Worm (Caenorhabditis elegans) whole organism, young adult: Measurements from ENCODE around the gene B0336.7.

ENCODE experiments used
- B0035.1 ChIP-seq: sonication (generic microtip); optimal IDR thresholded peaks from 2 replicates; lab custom pipeline; 2016; ENCODE audit warnings: missing genetic modification characterization, mild to moderate bottlenecking, missing compliant biosample characterization, missing genotype, missing genetic modification reagents
- B0336.3 ChIP-seq: fragments of 200-800 bp; sonication (Bioruptor generic); IDR thresholded peaks from 2 replicates; pipeline ENCODE4 v1.3.6; 2022; ENCODE audit warnings: missing genetic modification characterization, missing compliant biosample characterization
- D2030.7 ChIP-seq: fragments of 200-800 bp; sonication (Bioruptor generic); IDR thresholded peaks from 2 replicates; pipeline ENCODE4 v1.3.6; 2022; ENCODE audit warnings: missing genetic modification reagents, missing genetic modification characterization, missing compliant biosample characterization
- F10E7.11 ChIP-seq: sonication (generic microtip); optimal IDR thresholded peaks from 2 replicates; lab custom pipeline; 2017; ENCODE audit warnings: mild to moderate bottlenecking, missing genetic modification characterization, moderate library complexity, missing compliant biosample characterization
- F23B12.7 ChIP-seq: sonication (generic microtip); optimal IDR thresholded peaks from 2 replicates; lab custom pipeline; 2017; ENCODE audit warnings: missing genetic modification characterization, mild to moderate bottlenecking, missing compliant biosample characterization, antibody characterized with exemption, moderate library complexity; ENCODE audit not compliant: insufficient read depth
- F37B4.10 ChIP-seq: fragments of 200-800 bp; sonication (Bioruptor generic); IDR thresholded peaks from 2 replicates; pipeline ENCODE4 v1.3.6; 2022; ENCODE audit warnings: missing genetic modification characterization, missing compliant biosample characterization
- F52B5.7 ChIP-seq: sonication (generic microtip); optimal IDR thresholded peaks from 2 replicates; lab custom pipeline; 2016; ENCODE audit warnings: mild to moderate bottlenecking, missing genetic modification characterization, missing compliant biosample characterization
- F57A8.1 ChIP-seq: fragments of 200-800 bp; sonication (Bioruptor generic); optimal IDR thresholded peaks from 2 replicates; lab custom pipeline; 2018; ENCODE audit warnings: mild to moderate bottlenecking, missing genetic modification characterization, moderate library complexity, missing compliant biosample characterization
- K12H6.12 ChIP-seq: fragments of 200-800 bp; sonication (Bioruptor generic); optimal IDR thresholded peaks from 2 replicates; lab custom pipeline; 2018; ENCODE audit warnings: mild to moderate bottlenecking, missing genetic modification characterization, missing compliant biosample characterization
- akir-1 ChIP-seq: fragments of 200-800 bp; sonication (Bioruptor generic); optimal IDR thresholded peaks from 2 replicates; lab custom pipeline; 2018; ENCODE audit warnings: mild to moderate bottlenecking, missing genetic modification characterization, moderate library complexity, missing compliant biosample characterization
- attf-3 ChIP-seq: fragments of 200-800 bp; sonication (Bioruptor generic); conservative IDR thresholded peaks from 2 replicates; pipeline ENCODE4 v1.3.6; 2022; ENCODE audit warnings: missing genetic modification reagents, missing genetic modification characterization, missing compliant biosample characterization
- attf-5 ChIP-seq: fragments of 200-800 bp; sonication (Bioruptor generic); optimal IDR thresholded peaks from 2 replicates; lab custom pipeline; 2018; ENCODE audit warnings: mild to moderate bottlenecking, missing genetic modification characterization, missing compliant biosample characterization
- bed-1 ChIP-seq: fragments of 200-800 bp; sonication (Bioruptor generic); IDR thresholded peaks from 2 replicates; pipeline ENCODE4 v1.3.6; 2022; ENCODE audit warnings: missing genetic modification reagents, missing genetic modification characterization, missing compliant biosample characterization
- bed-2 ChIP-seq: fragments of 200-800 bp; sonication (Bioruptor generic); IDR thresholded peaks from 2 replicates; pipeline ENCODE4 v1.3.6; 2022; ENCODE audit warnings: missing genetic modification reagents, missing genetic modification characterization, missing compliant biosample characterization
- ccch-3 ChIP-seq: fragments of 200-800 bp; sonication (Bioruptor generic); optimal IDR thresholded peaks from 2 replicates; lab custom pipeline; 2018; ENCODE audit warnings: mild to moderate bottlenecking, missing genetic modification characterization, missing compliant biosample characterization
- ceh-58 ChIP-seq: fragments of 200-800 bp; sonication (Bioruptor generic); IDR thresholded peaks from 2 replicates; pipeline ENCODE4 v1.3.6; 2022; ENCODE audit warnings: missing genetic modification characterization, missing compliant biosample characterization
- ceh-79 ChIP-seq: sonication (generic microtip); optimal IDR thresholded peaks from 2 replicates; lab custom pipeline; 2017; ENCODE audit warnings: mild to moderate bottlenecking, missing genetic modification characterization, missing compliant biosample characterization
- chd-7 ChIP-seq: sonication (generic microtip); optimal IDR thresholded peaks from 2 replicates; lab custom pipeline; 2016; ENCODE audit warnings: mild to moderate bottlenecking, missing genetic modification characterization, moderate library complexity, missing compliant biosample characterization
- dpff-1 ChIP-seq: sonication (generic microtip); optimal IDR thresholded peaks from 2 replicates; lab custom pipeline; 2017; ENCODE audit warnings: mild to moderate bottlenecking, missing genetic modification characterization, missing compliant biosample characterization
- efl-1 ChIP-seq: fragments of 150-350 bp; optimal IDR thresholded peaks from 2 replicates; lab custom pipeline; 2014; ENCODE audit warnings: missing biosample characterization, missing genetic modification reagents, missing genetic modification characterization
- fkh-3 ChIP-seq: sonication (generic microtip); optimal IDR thresholded peaks from 2 replicates; lab custom pipeline; 2016; ENCODE audit warnings: mild to moderate bottlenecking, missing genetic modification characterization, missing compliant biosample characterization
- hlh-12 ChIP-seq: sonication (generic microtip); optimal IDR thresholded peaks from 2 replicates; lab custom pipeline; 2016; ENCODE audit warnings: missing genetic modification characterization, missing compliant biosample characterization
- let-607 ChIP-seq, 2 experiments: fragments of 200-800 bp in 1 of 2; sonication (Bioruptor generic) in 1 of 2; sonication (generic microtip) in 1 of 2; optimal IDR thresholded peaks; 2 replicates each; lab custom pipeline; 2016 to 2018; ENCODE audit warnings: mild to moderate bottlenecking in 2 of 2, missing compliant biosample characterization in 2 of 2, missing genetic modification characterization in 2 of 2, moderate library complexity in 2 of 2, missing genotype in 1 of 2
- lin-26 ChIP-seq: fragments of 200-800 bp; sonication (Bioruptor generic); IDR thresholded peaks from 2 replicates; pipeline ENCODE4 v1.3.6; 2022; ENCODE audit warnings: missing genetic modification reagents, missing genetic modification characterization, missing compliant biosample characterization
- lin-35 ChIP-seq, 3 experiments: fragments of 150-350 bp in 2 of 3; sonication (generic microtip) in 1 of 3; optimal IDR thresholded peaks; 2 replicates each; lab custom pipeline; 2014 to 2018; ENCODE audit warnings: missing biosample characterization in 3 of 3, missing genetic modification characterization in 3 of 3, missing genetic modification reagents in 3 of 3
- lir-1 ChIP-seq: fragments of 200-800 bp; sonication (Bioruptor generic); conservative IDR thresholded peaks from 2 replicates; pipeline ENCODE4 v1.3.6; 2022; ENCODE audit warnings: missing genetic modification reagents, missing genetic modification characterization, missing compliant biosample characterization
- lsl-1 ChIP-seq: fragments of 200-800 bp; sonication (Bioruptor generic); optimal IDR thresholded peaks from 2 replicates; lab custom pipeline; 2018; ENCODE audit warnings: mild to moderate bottlenecking, missing genetic modification characterization, moderate library complexity, missing compliant biosample characterization
- madf-10 ChIP-seq: sonication (generic microtip); optimal IDR thresholded peaks from 2 replicates; lab custom pipeline; 2016; ENCODE audit warnings: mild to moderate bottlenecking, missing genetic modification characterization, missing compliant biosample characterization
- mcd-1 ChIP-seq: fragments of 200-800 bp; sonication (Bioruptor generic); IDR thresholded peaks from 2 replicates; pipeline ENCODE4 v1.3.6; 2022; ENCODE audit warnings: missing genetic modification reagents, missing genetic modification characterization, missing compliant biosample characterization
- mxl-1 ChIP-seq: sonication (generic microtip); optimal IDR thresholded peaks from 2 replicates; lab custom pipeline; 2016; ENCODE audit warnings: missing genetic modification characterization, missing compliant biosample characterization
- nhr-120 ChIP-seq: fragments of 200-800 bp; sonication (Bioruptor generic); IDR thresholded peaks from 2 replicates; pipeline ENCODE4 v1.3.6; 2022; ENCODE audit warnings: missing genetic modification characterization, missing compliant biosample characterization
- nhr-80 ChIP-seq: sonication (generic microtip); optimal IDR thresholded peaks from 2 replicates; lab custom pipeline; 2016; ENCODE audit warnings: missing genetic modification characterization, missing compliant biosample characterization
- nhr-90 ChIP-seq: sonication (generic microtip); optimal IDR thresholded peaks from 2 replicates; lab custom pipeline; 2016; ENCODE audit warnings: missing genotype, mild to moderate bottlenecking, missing genetic modification characterization, missing compliant biosample characterization
- pbrm-1 ChIP-seq: fragments of 200-800 bp; sonication (Bioruptor generic); IDR thresholded peaks from 2 replicates; pipeline ENCODE4 v1.3.6; 2022; ENCODE audit warnings: missing genetic modification reagents, missing genetic modification characterization, missing compliant biosample characterization
- rcor-1 ChIP-seq: fragments of 200-800 bp; sonication (Bioruptor generic); IDR thresholded peaks from 2 replicates; pipeline ENCODE4 v1.3.6; 2022; ENCODE audit warnings: missing genetic modification reagents, missing genetic modification characterization, missing compliant biosample characterization
- repo-1 ChIP-seq: sonication (generic microtip); optimal IDR thresholded peaks from 2 replicates; lab custom pipeline; 2017; ENCODE audit warnings: mild to moderate bottlenecking, missing genetic modification characterization, missing compliant biosample characterization
- rpc-1 ChIP-seq, 2 experiments: fragments of 150-350 bp in 1 of 2; sonication (generic microtip) in 1 of 2; optimal IDR thresholded peaks; 2 replicates each; lab custom pipeline; 2014 to 2018; ENCODE audit warnings: missing biosample characterization in 1 of 2, missing genetic modification characterization in 1 of 2, missing genetic modification reagents in 1 of 2, missing genotype in 1 of 2
- snpc-4 ChIP-seq, 5 experiments: fragments of 150-350 bp in 1 of 5; sonication (generic microtip) in 4 of 5; optimal IDR thresholded peaks; 2 replicates each; lab custom pipeline; 2014 to 2018; ENCODE audit warnings: missing genetic modification characterization in 5 of 5, missing biosample characterization in 3 of 5, antibody characterized with exemption in 2 of 5, mild to moderate bottlenecking in 2 of 5, missing compliant biosample characterization in 2 of 5, missing genotype in 2 of 5, moderate library complexity in 2 of 5, missing genetic modification reagents in 1 of 5
- somi-1 ChIP-seq: fragments of 200-800 bp; sonication (Bioruptor generic); optimal IDR thresholded peaks from 2 replicates; lab custom pipeline; 2018; ENCODE audit warnings: mild to moderate bottlenecking, missing genetic modification characterization, missing compliant biosample characterization
- tlf-1 ChIP-seq: fragments of 200-800 bp; sonication (Bioruptor generic); optimal IDR thresholded peaks from 2 replicates; lab custom pipeline; 2018; ENCODE audit warnings: mild to moderate bottlenecking, missing genetic modification characterization, missing compliant biosample characterization
- zfh-2 ChIP-seq: fragments of 200-800 bp; sonication (Bioruptor generic); conservative IDR thresholded peaks from 2 replicates; pipeline ENCODE4 v1.3.6; 2022; ENCODE audit warnings: missing genetic modification reagents, missing genetic modification characterization, missing compliant biosample characterization
- ztf-25 ChIP-seq: fragments of 200-800 bp; sonication (Bioruptor generic); IDR thresholded peaks from 2 replicates; pipeline ENCODE4 v1.3.6; 2022; ENCODE audit warnings: missing genetic modification reagents, missing genetic modification characterization, missing compliant biosample characterization
- ztf-6 ChIP-seq: fragments of 200-800 bp; sonication (Bioruptor generic); IDR thresholded peaks from 2 replicates; pipeline ENCODE4 v1.3.6; 2022; ENCODE audit warnings: missing genetic modification reagents, missing genetic modification characterization, missing compliant biosample characterization

The B0336.7 gene

DNA sequence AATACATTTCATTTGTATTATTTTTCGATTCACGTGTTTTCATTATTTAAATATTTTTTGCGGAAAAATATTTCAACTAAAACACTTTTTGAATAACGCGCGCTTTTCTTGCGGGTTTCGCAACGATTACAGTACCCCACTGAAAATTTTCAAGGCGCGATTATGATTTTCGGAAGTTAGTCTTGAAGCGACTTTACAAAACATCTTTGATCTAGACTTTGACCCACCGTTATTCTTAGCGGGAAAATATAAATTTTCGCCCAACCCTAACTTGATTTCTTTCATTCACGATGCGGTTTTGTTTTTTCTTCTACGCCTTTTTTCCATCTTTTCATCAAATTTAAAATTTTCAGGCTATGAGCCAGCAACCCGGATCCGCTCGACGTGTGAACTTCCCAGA lies 30.7 kb upstream of the B0336.7 start, which contains the start of gene egg-1 (continued):
- TF ChIP-seq attf-3 (GFP tag; lab: Robert Waterston, UW) (peak; percentile 17; the same call in 1 of the 2 replicates), akir-1 (GFP tag; lab: Kevin White, UChicago) (no peak), bed-2 (no peak), B0336.3 (GFP tag; lab: Robert Waterston, UW) (peak; percentile 78), F37B4.10 (GFP tag; lab: Robert Waterston, UW) (no peak), F57A8.1 (no peak), lin-35 (GFP tag; optimal IDR thresholded peaks at IDR 0.05; lab: Kevin White, UChicago) (peak in 2 of 3 experiments; percentile 51 to 62), mxl-1 (tag; lab: Kevin White, UChicago) (no peak), snpc-4 (GFP tag; optimal IDR thresholded peaks at IDR 0.05; lab: Kevin White, UChicago) (peak; percentile 40), snpc-4 (tag; optimal IDR thresholded peaks at IDR 0.05; lab: Kevin White, UChicago) (peak in 3 of 4 experiments; percentile 8 to 60 (median 59)), somi-1 (GFP tag; lab: Kevin White, UChicago) (no peak), ceh-58 (GFP tag; lab: Robert Waterston, UW) (no peak), rcor-1 (GFP tag; lab: Robert Waterston, UW) (peak; percentile 83), ztf-25 (GFP tag; lab: Robert Waterston, UW) (no peak), rpc-1 (optimal IDR thresholded peaks at IDR 0.05; lab: Kevin White, UChicago) (no peak), rpc-1 (tag; optimal IDR thresholded peaks at IDR 0.05; lab: Kevin White, UChicago) (no peak), bed-1 (GFP tag; lab: Robert Waterston, UW) (no peak), lin-26 (GFP tag; lab: Robert Waterston, UW) (no peak), zfh-2 (GFP tag; lab: Robert Waterston, UW) (no peak), madf-10 (tag; lab: Kevin White, UChicago) (no peak), nhr-90 (tag; lab: Kevin White, UChicago) (no peak), F10E7.11 (tag; lab: Kevin White, UChicago) (no peak), pbrm-1 (peak; percentile 67), tlf-1 (GFP tag; lab: Kevin White, UChicago) (peak; percentile 90), attf-5 (GFP tag; lab: Kevin White, UChicago) (no peak), ceh-79 (no peak), K12H6.12 (tag; lab: Kevin White, UChicago) (no peak), ztf-6 (GFP tag; lab: Robert Waterston, UW) (no peak), mcd-1 (peak; percentile 72), let-607 (tag; optimal IDR thresholded peaks at IDR 0.05; lab: Kevin White, UChicago) (no peak), fkh-3 (tag; lab: Kevin White, UChicago) (no peak), B0035.1 (no peak), D2030.7 (peak; percentile 93), efl-1 (GFP tag; lab: Kevin White, UChicago) (peak; percentile 98), nhr-80 (tag; lab: Kevin White, UChicago) (no peak), chd-7 (tag; lab: Kevin White, UChicago) (no peak)
- TF ChIP-seq, all 124 proteins: peak for 45

DNA sequence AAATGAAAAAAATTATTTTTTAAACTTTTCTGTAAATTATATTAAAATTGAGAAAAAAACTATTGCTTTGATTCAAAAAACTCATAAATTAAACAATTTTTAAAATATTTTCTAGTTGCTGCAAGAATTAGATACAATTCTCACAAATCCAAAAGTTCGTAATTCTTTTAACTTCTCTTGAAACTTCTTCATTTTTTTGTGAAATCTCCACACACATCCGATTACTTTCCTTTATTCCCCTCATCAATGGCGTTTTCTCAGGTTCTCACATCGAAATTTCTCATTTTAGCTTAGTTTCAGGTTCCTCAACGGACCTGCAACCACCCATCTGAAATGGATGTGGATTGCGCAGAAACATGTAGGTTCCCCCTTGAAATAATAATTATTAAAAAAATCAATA lies 25.4 kb upstream of the B0336.7 start, which contains the start of gene wrm-1:
TSS of gene wrm-1 (plus strand) at position 301 of the 400 bp plus-strand sequence.
- TF ChIP-seq nhr-120 (GFP tag; lab: Robert Waterston, UW) (no peak), lsl-1 (GFP tag; lab: Kevin White, UChicago) (no peak), F23B12.7 (tag; lab: Kevin White, UChicago) (no peak), hlh-12 (tag; lab: Kevin White, UChicago) (no peak), F52B5.7 (no peak), repo-1 (tag; lab: Kevin White, UChicago) (no peak), ccch-3 (no peak), dpff-1 (tag; lab: Kevin White, UChicago) (no peak), nhr-80 (tag; lab: Kevin White, UChicago) (no peak), lir-1 (GFP tag; lab: Robert Waterston, UW) (no peak)
- TF ChIP-seq, all 124 proteins: peak for 0
